Fruit fly (Drosophila melanogaster) whole organism, embryonic: Measurements from ENCODE around the gene CG5966.

Experiments
- CG10209 ChIP-seq: fragments of 200-800 bp; sonication (Bioruptor generic); optimal IDR thresholded peaks from 3 replicates; lab custom pipeline; 2017; ENCODE audit warnings: missing biosample characterization, mild to moderate bottlenecking, missing genetic modification characterization, missing genetic modification reagents
- CG10321 ChIP-seq: fragments of 200-800 bp; sonication (Bioruptor generic); IDR thresholded peaks from 2 replicates; pipeline ENCODE4 v1.3.6; 2022; ENCODE audit warnings: missing biosample characterization, missing genetic modification characterization
- CG10366 ChIP-seq: fragments of 200-800 bp; sonication (Bioruptor generic); IDR thresholded peaks from 2 replicates; pipeline ENCODE4 v1.3.6; 2022; ENCODE audit warnings: missing biosample characterization, missing genetic modification characterization
- CG10654 ChIP-seq: fragments of 200-800 bp; sonication (Bioruptor generic); optimal IDR thresholded peaks from 2 replicates; lab custom pipeline; 2016; ENCODE audit warnings: missing biosample characterization, missing genetic modification characterization
- CG10959 ChIP-seq: fragments of 200-800 bp; sonication (Bioruptor generic); IDR thresholded peaks from 2 replicates; pipeline ENCODE4 v1.3.6; 2022; ENCODE audit warnings: missing biosample characterization, missing genetic modification characterization
- CG11085 ChIP-seq: fragments of 200-800 bp; sonication (Bioruptor generic); IDR thresholded peaks from 2 replicates; pipeline ENCODE4 v1.3.6; 2022; ENCODE audit warnings: missing biosample characterization, missing genetic modification characterization
- CG11456 ChIP-seq: fragments of 200-800 bp; sonication (Bioruptor generic); IDR thresholded peaks from 3 replicates; pipeline ENCODE4 v1.3.6; 2022; ENCODE audit warnings: missing biosample characterization, missing genetic modification characterization
- CG12391 ChIP-seq: fragments of 200-800 bp; sonication (Bioruptor generic); optimal IDR thresholded peaks from 3 replicates; lab custom pipeline; 2018; ENCODE audit warnings: missing biosample characterization, mild to moderate bottlenecking, missing genetic modification characterization, moderate library complexity
- CG14710 ChIP-seq: fragments of 200-800 bp; sonication (Bioruptor generic); optimal IDR thresholded peaks from 3 replicates; lab custom pipeline; 2019; ENCODE audit warnings: missing biosample characterization, mild to moderate bottlenecking, missing genetic modification characterization, moderate library complexity
- CG1647 ChIP-seq: fragments of 200-800 bp; sonication (Bioruptor generic); optimal IDR thresholded peaks from 3 replicates; lab custom pipeline; 2016; ENCODE audit warnings: missing biosample characterization, missing genetic modification characterization
- CG2678 ChIP-seq: fragments of 200-800 bp; sonication (Bioruptor generic); optimal IDR thresholded peaks from 3 replicates; lab custom pipeline; 2019; ENCODE audit warnings: missing biosample characterization, mild to moderate bottlenecking, missing genetic modification characterization, moderate library complexity
- CG30403 ChIP-seq: fragments of 200-800 bp; sonication (Bioruptor generic); optimal IDR thresholded peaks from 3 replicates; lab custom pipeline; 2016; ENCODE audit warnings: missing biosample characterization, missing genetic modification characterization
- CG32532 ChIP-seq: fragments of 200-800 bp; sonication (Bioruptor generic); IDR thresholded peaks from 2 replicates; pipeline ENCODE4 v1.3.6; 2022; ENCODE audit warnings: missing biosample characterization, missing genetic modification characterization
- CG33213 ChIP-seq: fragments of 200-800 bp; sonication (Bioruptor generic); optimal IDR thresholded peaks from 3 replicates; lab custom pipeline; 2016; ENCODE audit warnings: missing biosample characterization, missing genetic modification characterization
- CG3407 ChIP-seq: fragments of 200-800 bp; sonication (Bioruptor generic); optimal IDR thresholded peaks from 2 replicates; lab custom pipeline; 2018; ENCODE audit warnings: missing biosample characterization, mild to moderate bottlenecking, missing genetic modification characterization
- CG6272 ChIP-seq: fragments of 200-800 bp; sonication (Bioruptor generic); IDR thresholded peaks from 2 replicates; pipeline ENCODE4 v1.3.6; 2022; ENCODE audit warnings: missing biosample characterization, missing genetic modification characterization
- CG8388 ChIP-seq: fragments of 200-800 bp; sonication (Bioruptor generic); optimal IDR thresholded peaks from 2 replicates; lab custom pipeline; 2019; ENCODE audit warnings: missing biosample characterization, mild to moderate bottlenecking, missing genetic modification characterization, moderate library complexity
- CG8765 ChIP-seq: fragments of 200-800 bp; sonication (Bioruptor generic); IDR thresholded peaks from 2 replicates; pipeline ENCODE4 v1.3.6; 2022; ENCODE audit warnings: missing biosample characterization, missing genetic modification characterization
- CoRest ChIP-seq: fragments of 200-800 bp; sonication (Bioruptor generic); optimal IDR thresholded peaks from 3 replicates; lab custom pipeline; 2018; ENCODE audit warnings: missing biosample characterization, mild to moderate bottlenecking, missing genetic modification characterization, moderate library complexity
- Dad ChIP-seq: fragments of 200-800 bp; sonication (Bioruptor generic); optimal IDR thresholded peaks from 3 replicates; lab custom pipeline; 2016; ENCODE audit warnings: missing biosample characterization, missing genetic modification characterization
- Dek ChIP-seq: fragments of 200-800 bp; sonication (Bioruptor generic); optimal IDR thresholded peaks from 3 replicates; lab custom pipeline; 2019; ENCODE audit warnings: missing biosample characterization, mild to moderate bottlenecking, missing genetic modification characterization, moderate library complexity
- Dip2 ChIP-seq: fragments of 200-800 bp; sonication (Bioruptor generic); IDR thresholded peaks from 2 replicates; pipeline ENCODE4 v1.3.6; 2022; ENCODE audit warnings: missing biosample characterization, missing genetic modification characterization
- Elba2 ChIP-seq: fragments of 200-800 bp; sonication (Bioruptor generic); optimal IDR thresholded peaks from 3 replicates; lab custom pipeline; 2016; ENCODE audit warnings: missing biosample characterization, missing genetic modification characterization
- Ets65A ChIP-seq: fragments of 200-800 bp; sonication (Bioruptor generic); peaks from one replicate; lab custom pipeline; 2016; ENCODE audit warnings: missing biosample characterization, missing genetic modification characterization
- Hr78 ChIP-seq, 2 experiments: fragments of 200-800 bp in 1 of 2; fragments of >200 bp in 1 of 2; sonication (Bioruptor generic) in 1 of 2; optimal IDR thresholded peaks; 2 replicates each; lab custom pipeline; 2017 to 2019; ENCODE audit warnings: missing biosample characterization in 2 of 2, missing genetic modification characterization in 2 of 2, mild to moderate bottlenecking in 1 of 2, moderate library complexity in 1 of 2
- Lpt ChIP-seq: fragments of >200 bp; optimal IDR thresholded peaks from 2 replicates; lab custom pipeline; 2018; ENCODE audit warnings: missing biosample characterization, missing genetic modification characterization
- MTF-1 ChIP-seq: fragments of 200-800 bp; sonication (Bioruptor generic); optimal IDR thresholded peaks from 2 replicates; lab custom pipeline; 2018; ENCODE audit warnings: missing biosample characterization, mild to moderate bottlenecking, missing genetic modification characterization, borderline replicate concordance
- NFAT ChIP-seq: fragments of 200-800 bp; sonication (Bioruptor generic); IDR thresholded peaks from 2 replicates; pipeline ENCODE4 v1.3.6; 2022; ENCODE audit warnings: missing biosample characterization, missing genetic modification characterization
- Sry-β ChIP-seq: fragments of 200-800 bp; sonication (Bioruptor generic); optimal IDR thresholded peaks from 2 replicates; lab custom pipeline; 2018; ENCODE audit warnings: missing biosample characterization, mild to moderate bottlenecking, missing genetic modification characterization, moderate library complexity
- TFAM ChIP-seq: fragments of 200-800 bp; sonication (Bioruptor generic); optimal IDR thresholded peaks from 2 replicates; lab custom pipeline; 2017; ENCODE audit warnings: missing biosample characterization, missing genetic modification characterization, inconsistent platforms
- Xrp1 ChIP-seq: fragments of 200-800 bp; sonication (Bioruptor generic); IDR thresholded peaks from 2 replicates; pipeline ENCODE4 v1.3.6; 2022; ENCODE audit warnings: missing biosample characterization, missing genetic modification characterization
- ase ChIP-seq: fragments of 200-800 bp; sonication (Bioruptor generic); IDR thresholded peaks from 3 replicates; pipeline ENCODE4 v1.3.6; 2022; ENCODE audit warnings: missing biosample characterization, missing genetic modification characterization
- cas ChIP-seq: fragments of 200-800 bp; sonication (Bioruptor generic); IDR thresholded peaks from 2 replicates; pipeline ENCODE4 v1.3.6; 2022; ENCODE audit warnings: missing biosample characterization, missing genetic modification characterization
- ci ChIP-seq: fragments of 200-800 bp; sonication (Bioruptor generic); IDR thresholded peaks from 3 replicates; pipeline ENCODE4 v1.3.6; 2022; ENCODE audit warnings: missing biosample characterization, missing genetic modification characterization
- crol ChIP-seq: fragments of 200-800 bp; sonication (Bioruptor generic); IDR thresholded peaks from 2 replicates; pipeline ENCODE4 v1.3.6; 2022; ENCODE audit warnings: missing biosample characterization, missing genetic modification characterization
- emc ChIP-seq: fragments of 200-800 bp; sonication (Bioruptor generic); optimal IDR thresholded peaks from 2 replicates; lab custom pipeline; 2016; ENCODE audit warnings: missing biosample characterization, missing genetic modification characterization
- gem ChIP-seq: fragments of 200-800 bp; sonication (Bioruptor generic); optimal IDR thresholded peaks from 2 replicates; lab custom pipeline; 2019; ENCODE audit warnings: missing biosample characterization, mild to moderate bottlenecking, missing genetic modification characterization, moderate library complexity
- grn ChIP-seq: fragments of 200-800 bp; sonication (Bioruptor generic); optimal IDR thresholded peaks from 3 replicates; lab custom pipeline; 2017; ENCODE audit warnings: missing biosample characterization, missing genetic modification characterization
- gsb ChIP-seq: fragments of 200-800 bp; sonication (Bioruptor generic); IDR thresholded peaks from 2 replicates; pipeline ENCODE4 v1.3.6; 2022; ENCODE audit warnings: missing biosample characterization, missing genetic modification characterization
- hth ChIP-seq: fragments of >200 bp; optimal IDR thresholded peaks from 2 replicates; lab custom pipeline; 2017; ENCODE audit warnings: inconsistent platforms
- kah ChIP-seq: fragments of 200-800 bp; sonication (Bioruptor generic); optimal IDR thresholded peaks from 2 replicates; lab custom pipeline; 2018; ENCODE audit warnings: missing biosample characterization, mild to moderate bottlenecking, missing genetic modification characterization
- maf-S ChIP-seq: fragments of 200-800 bp; sonication (Bioruptor generic); optimal IDR thresholded peaks from 2 replicates; lab custom pipeline; 2016; ENCODE audit warnings: missing biosample characterization, missing genetic modification characterization
- pita ChIP-seq: fragments of 200-800 bp; sonication (Bioruptor generic); optimal IDR thresholded peaks from 2 replicates; lab custom pipeline; 2017; ENCODE audit warnings: missing biosample characterization, mild to moderate bottlenecking, missing genetic modification characterization
- run ChIP-seq: fragments of 200-800 bp; sonication (Bioruptor generic); optimal IDR thresholded peaks from 3 replicates; lab custom pipeline; 2018; ENCODE audit warnings: missing biosample characterization, mild to moderate bottlenecking, missing genetic modification characterization
- sisA ChIP-seq: fragments of 200-800 bp; sonication (Bioruptor generic); IDR thresholded peaks from 2 replicates; pipeline ENCODE4 v1.3.6; 2022; ENCODE audit warnings: missing biosample characterization, missing genetic modification characterization
- slbo ChIP-seq: fragments of 200-800 bp; sonication (Bioruptor generic); IDR thresholded peaks from 2 replicates; pipeline ENCODE4 v1.3.6; 2022; ENCODE audit warnings: missing biosample characterization, missing genetic modification characterization
- sob ChIP-seq: fragments of 200-800 bp; sonication (Bioruptor generic); IDR thresholded peaks from 2 replicates; pipeline ENCODE4 v1.3.6; 2022; ENCODE audit warnings: missing biosample characterization, missing genetic modification characterization
- stwl ChIP-seq: fragments of 200-800 bp; sonication (Bioruptor generic); optimal IDR thresholded peaks from 3 replicates; lab custom pipeline; 2018; ENCODE audit warnings: missing biosample characterization, mild to moderate bottlenecking, missing genetic modification characterization, moderate library complexity
- wdn ChIP-seq: fragments of 200-800 bp; sonication (Bioruptor generic); IDR thresholded peaks from 2 replicates; pipeline ENCODE4 v1.3.6; 2022; ENCODE audit warnings: missing biosample characterization, missing genetic modification characterization
- zen2 ChIP-seq: fragments of 200-800 bp; sonication (Bioruptor generic); IDR thresholded peaks from 3 replicates; pipeline ENCODE4 v1.3.6; 2022; ENCODE audit warnings: missing biosample characterization, missing genetic modification characterization; ENCODE audit not compliant: partially characterized antibody
- zfh1 ChIP-seq: fragments of 200-800 bp; sonication (Bioruptor generic); IDR thresholded peaks from 3 replicates; pipeline ENCODE4 v1.3.6; 2022; ENCODE audit warnings: missing biosample characterization, missing genetic modification characterization

Gene CG5966

DNA sequence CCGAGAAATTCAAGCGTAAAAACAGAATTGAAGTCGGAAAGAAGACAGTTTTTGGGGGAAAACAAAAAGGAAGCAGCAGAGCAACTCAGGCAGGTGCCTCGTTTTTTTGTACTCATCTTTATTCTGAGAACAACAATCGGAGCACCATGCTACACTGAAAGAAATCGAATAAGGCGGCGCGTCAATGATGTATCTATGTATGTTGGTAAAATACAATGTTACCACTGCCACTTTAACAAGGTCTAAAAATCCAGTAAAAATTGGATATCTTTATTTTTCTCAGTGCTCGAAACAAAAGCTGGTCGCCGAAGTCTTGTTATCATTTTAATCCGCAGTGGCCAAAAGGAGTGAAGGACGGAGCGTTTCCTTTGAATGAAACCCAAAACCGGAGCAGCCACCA is 41.4 kb downstream of the CG5966 start (continued):
- TF ChIP-seq zen2 (GFP tag; lab: Robert Waterston, UW) (no peak), CG10209 (GFP tag; lab: Kevin White, UChicago) (no peak), sob (GFP tag; lab: Robert Waterston, UW) (no peak), wdn (no peak), CG2678 (no peak), CG3407 (GFP tag; lab: Kevin White, UChicago) (no peak), Xrp1 (GFP tag; lab: Robert Waterston, UW) (peak; percentile 9; the same call in 1 of the 2 replicates), CG11456 (GFP tag; lab: Robert Waterston, UW) (no peak), zfh1 (GFP tag; lab: Robert Waterston, UW) (0 out of 3 replicates have a peak, but pooled peaks have one; percentile 27), CG10959 (GFP tag; lab: Robert Waterston, UW) (0 out of 2 replicates have a peak, but pooled peaks have one; percentile 21), CG14710 (tag; lab: Kevin White, UChicago) (no peak), slbo (GFP tag; lab: Robert Waterston, UW) (no peak), CG12391 (no peak), gem (no peak), cas (GFP tag; lab: Robert Waterston, UW) (no peak), CG32532 (GFP tag; lab: Robert Waterston, UW) (no peak), pita (GFP tag; lab: Kevin White, UChicago) (no peak), CoRest (tag; lab: Kevin White, UChicago) (no peak), ase (GFP tag; lab: Robert Waterston, UW) (no peak), MTF-1 (GFP tag; lab: Kevin White, UChicago) (no peak), CG8765 (no peak)

DNA sequence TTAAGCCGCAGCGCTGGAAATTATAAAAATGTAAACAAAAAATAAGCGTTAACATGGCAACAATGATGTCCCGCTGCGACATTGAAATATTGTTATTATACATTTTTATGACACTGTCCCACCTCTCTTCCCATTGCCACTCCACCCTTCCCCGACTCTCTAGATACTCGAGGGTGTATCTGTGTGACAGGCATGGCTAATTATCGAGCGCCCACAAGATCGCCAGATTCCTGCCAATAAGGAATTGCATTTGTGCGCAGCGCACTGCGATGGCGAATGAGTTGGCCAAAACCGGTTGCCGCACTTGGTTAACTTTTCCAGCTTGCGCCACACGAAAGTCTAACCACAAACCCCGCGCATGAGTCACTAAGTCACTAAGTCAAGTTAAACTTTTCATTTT is 42.0 kb downstream of the CG5966 start:
- TF ChIP-seq crol (GFP tag; lab: Robert Waterston, UW): 0 out of 2 replicates have a peak, but pooled peaks have one; percentile 9
- TF ChIP-seq Ets65A (GFP tag; lab: Kevin White, UChicago): peak; percentile 43
- no peak for TF ChIP-seq gsb (GFP tag; lab: Robert Waterston, UW)

DNA sequence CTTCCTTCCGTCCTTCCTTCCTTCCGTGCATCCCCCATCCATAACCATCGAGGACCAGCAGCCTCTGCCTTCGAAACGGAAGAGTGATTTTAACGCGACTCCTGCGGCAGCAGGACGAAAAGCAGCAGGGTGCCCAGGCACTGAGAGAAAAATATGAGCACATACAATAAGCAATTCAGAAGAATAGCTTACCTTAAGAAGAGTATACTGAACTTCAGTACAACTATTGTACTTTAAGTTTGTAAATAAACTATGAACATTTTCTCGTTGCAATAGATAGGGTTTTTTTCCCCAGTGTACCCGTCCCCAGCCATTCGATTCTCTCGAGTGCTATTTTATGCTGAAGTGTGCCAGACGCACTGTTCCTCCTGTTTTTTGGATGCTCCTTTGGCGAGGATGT is 43.1 kb downstream of the CG5966 start:
- no peak for TF ChIP-seq Lpt (GFP tag; lab: Kevin White, UChicago)
- TF ChIP-seq CG11085 (GFP tag; lab: Robert Waterston, UW): 0 out of 2 replicates have a peak, but pooled peaks have one; percentile 22
- TF ChIP-seq CG10654 (GFP tag; lab: Kevin White, UChicago): peak; percentile 55
- TF ChIP-seq Sry-β (GFP tag; lab: Kevin White, UChicago): no peak
- peak; percentile 17 for TF ChIP-seq emc (GFP tag; lab: Kevin White, UChicago)
- no peak for TF ChIP-seq hth (lab: Kevin White, UChicago)
- TF ChIP-seq CG1647: peak; percentile 47
- TF ChIP-seq Dek (tag; lab: Kevin White, UChicago): peak; percentile 60
- peak; percentile 79 for TF ChIP-seq maf-S (GFP tag; lab: Kevin White, UChicago)
- TF ChIP-seq kah: peak; percentile 59
- no peak for TF ChIP-seq grn (GFP tag; lab: Kevin White, UChicago)
- TF ChIP-seq Elba2 (GFP tag; lab: Kevin White, UChicago): no peak
- peak; percentile 52 for TF ChIP-seq Dad (GFP tag; lab: Kevin White, UChicago)
- peak; percentile 61 for TF ChIP-seq run (tag; lab: Kevin White, UChicago)
- no peak for TF ChIP-seq NFAT (GFP tag; lab: Robert Waterston, UW)
- no peak for TF ChIP-seq Dip2 (GFP tag; lab: Robert Waterston, UW)
- peak; percentile 66; the same call in 1 of the 2 replicates for TF ChIP-seq CG6272 (GFP tag; lab: Robert Waterston, UW)
- peak in 1 of 2 experiments; percentile 33 for TF ChIP-seq Hr78 (GFP tag; optimal IDR thresholded peaks at IDR 0.05; lab: Kevin White, UChicago)
- peak; percentile 53 for TF ChIP-seq CG33213 (GFP tag; lab: Kevin White, UChicago)
- TF ChIP-seq CG30403 (GFP tag; lab: Kevin White, UChicago): peak; percentile 81
- TF ChIP-seq CG10321 (GFP tag; lab: Robert Waterston, UW): no peak
- peak; percentile 29 for TF ChIP-seq TFAM (GFP tag; lab: Kevin White, UChicago)
- TF ChIP-seq CG8388 (GFP tag; lab: Kevin White, UChicago): peak; percentile 75
- TF ChIP-seq stwl (tag; lab: Kevin White, UChicago): no peak
- TF ChIP-seq CG10366 (GFP tag; lab: Robert Waterston, UW): peak; percentile 56
- TF ChIP-seq sisA: peak; percentile 82
- peak; percentile 92 for TF ChIP-seq ci
